Fruit fly (Drosophila melanogaster) S2 (cell line): ENCODE data around the gene Ance.

Experiments
- CG8478 ChIP-seq: fragments of >200 bp; optimal IDR thresholded peaks from 2 replicates; lab custom pipeline; 2018
- CTCF ChIP-seq, 2 experiments: fragments of >200 bp; optimal IDR thresholded peaks; 2 replicates each; lab custom pipeline; 2018

dm6 chr2L:13892826-13893225 lies 12.6 kb upstream of the Ance start:
- no peak for TF ChIP-seq CG8478 (lab: Kevin White, UChicago)
- peak; percentile 11 to 28 for TF ChIP-seq CTCF (optimal IDR thresholded peaks at IDR 0.05; lab: Kevin White, UChicago)
